Worm (Caenorhabditis elegans) whole organism, late embryonic: ENCODE results near the gene F07G6.8.

Experiments used
- K02D7.2 ChIP-seq: sonication (generic microtip); optimal IDR thresholded peaks from 2 replicates; lab custom pipeline; 2017; ENCODE audit warnings: mild to moderate bottlenecking, missing genetic modification characterization, missing compliant biosample characterization
- elt-2 ChIP-seq: sonication (generic microtip); optimal IDR thresholded peaks from 2 replicates; lab custom pipeline; 2016; ENCODE audit warnings: missing genetic modification reagents, missing genetic modification characterization, missing compliant biosample characterization
- eyg-1 ChIP-seq: sonication (generic microtip); optimal IDR thresholded peaks from 2 replicates; lab custom pipeline; 2016; ENCODE audit warnings: missing genotype, missing genetic modification characterization, missing compliant biosample characterization
- nhr-11 ChIP-seq: fragments of 150-350 bp; optimal IDR thresholded peaks from 2 replicates; lab custom pipeline; 2014; ENCODE audit warnings: missing biosample characterization, missing genetic modification characterization
- pat-9 ChIP-seq: fragments of 200-800 bp; sonication (Bioruptor generic); optimal IDR thresholded peaks from 2 replicates; lab custom pipeline; 2018; ENCODE audit warnings: mild to moderate bottlenecking, missing genetic modification characterization, moderate library complexity, missing compliant biosample characterization
- pax-1 ChIP-seq: fragments of 150-350 bp; optimal IDR thresholded peaks from 2 replicates; lab custom pipeline; 2014; ENCODE audit warnings: missing biosample characterization, missing genetic modification characterization
- pha-4 ChIP-seq: fragments of 150-350 bp; optimal IDR thresholded peaks from 2 replicates; lab custom pipeline; 2018; ENCODE audit warnings: missing biosample characterization, missing genetic modification reagents, missing genetic modification characterization
- pqm-1 ChIP-seq: sonication (generic microtip); optimal IDR thresholded peaks from 2 replicates; lab custom pipeline; 2016; ENCODE audit warnings: missing genetic modification characterization, missing compliant biosample characterization

DNA sequence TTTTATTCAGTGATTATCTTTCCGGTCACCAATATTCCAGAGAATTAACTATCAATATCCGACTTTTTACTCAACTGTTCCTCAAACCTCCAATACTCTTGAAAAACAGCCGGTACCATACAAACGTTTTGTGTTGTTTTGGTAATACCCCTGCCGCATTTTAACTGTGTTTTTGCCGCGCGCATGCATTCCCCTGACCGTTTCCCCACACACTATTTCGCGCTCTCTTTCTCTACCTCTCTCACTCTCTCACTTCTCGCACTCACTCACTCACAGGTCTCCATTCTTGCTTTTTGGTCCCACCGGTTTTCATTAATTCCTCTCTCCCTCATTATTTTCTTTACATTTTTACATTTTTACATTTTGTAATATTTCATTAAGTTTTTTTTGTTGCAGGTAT lies 37.7 kb downstream of the F07G6.8 start, which contains the start of gene meg-4:
- TF ChIP-seq K02D7.2 (tag; lab: Kevin White, UChicago) (no peak), eyg-1 (tag; lab: Kevin White, UChicago) (no peak), pax-1 (tag; lab: Kevin White, UChicago) (no peak), pat-9 (no peak), pqm-1 (tag; lab: Kevin White, UChicago) (no peak), nhr-11 (tag; lab: Kevin White, UChicago) (no peak), pha-4 (tag; lab: Kevin White, UChicago) (no peak), elt-2 (tag; lab: Kevin White, UChicago) (no peak)
